Worm (Caenorhabditis elegans): ENCODE data around the gene F29A7.3.
A peak's percentile ranks its signal among the peaks of the same experiment; 100 is the strongest.

Gene F29A7.3

ce11 chrII:2739619-2740018, 13.5 kb upstream of the F29A7.3 start, which contains the start of gene T05A8.6 (continued):
- no peak for TF ChIP-seq mdt-29 (GFP tag; IDR thresholded peaks at IDR 0.05)
- no peak for TF ChIP-seq dmd-6 (GFP tag; IDR thresholded peaks at IDR 0.05)
- no peak for TF ChIP-seq egl-27 (tag; optimal IDR thresholded peaks at IDR 0.05)
- TF ChIP-seq nhr-237 (tag; optimal IDR thresholded peaks at IDR 0.05): no peak
- TF ChIP-seq ces-1 (GFP tag; optimal IDR thresholded peaks at IDR 0.05): no peak
- TF ChIP-seq dmd-9 (GFP tag; IDR thresholded peaks at IDR 0.05): no peak

ce11 chrII:2741405-2741804, 11.7 kb upstream of the F29A7.3 start:
- no peak for TF ChIP-seq nhr-11 (tag; optimal IDR thresholded peaks at IDR 0.05)
- peak; percentile 16 for TF ChIP-seq aha-1 (tag)
- TF ChIP-seq lin-1 (GFP tag; IDR thresholded peaks at IDR 0.05): no peak
- peak; percentile 96 for TF ChIP-seq set-16 (GFP tag; IDR thresholded peaks at IDR 0.05)
- no peak for TF ChIP-seq tag-97 (GFP tag; IDR thresholded peaks at IDR 0.05)
- 0 out of 2 replicates have a peak, but pooled peaks have one; percentile 24 for TF ChIP-seq saeg-2 (GFP tag; IDR thresholded peaks at IDR 0.05)

ce11 chrII:2742251-2742650, 10.8 kb upstream of the F29A7.3 start, which contains the start of gene T05A8.7:
T05A8.7 (minus strand) TSS chrII:2742351.
- TF ChIP-seq unc-62 (GFP tag; optimal IDR thresholded peaks at IDR 0.05 in 1 of 2): peak in 1 of 2 experiments; percentile 51
- no peak for TF ChIP-seq unc-62 (tag; optimal IDR thresholded peaks at IDR 0.05)
- no peak for TF ChIP-seq nhr-28 (tag; optimal IDR thresholded peaks at IDR 0.05)

- TF ChIP-seq mdt-29 (GFP tag; IDR thresholded peaks at IDR 0.05) (no peak), R02D3.7 (tag; optimal IDR thresholded peaks at IDR 0.05) (no peak), zfp-2 (tag; optimal IDR thresholded peaks at IDR 0.05) (no peak), spr-1 (tag; optimal IDR thresholded peaks at IDR 0.05) (no peak), ama-1 (optimal IDR thresholded peaks at IDR 0.05) (no peak), dmd-8 (GFP tag; IDR thresholded peaks at IDR 0.05) (no peak), ceh-44 (GFP tag; IDR thresholded peaks at IDR 0.05) (no peak), ceh-20 (GFP tag; IDR thresholded peaks at IDR 0.05) (no peak; the same call in 1 of the 2 replicates), pha-4 (GFP tag; IDR thresholded peaks at IDR 0.05) (no peak), pha-4 (tag; optimal IDR thresholded peaks at IDR 0.05) (no peak), unc-62 (GFP tag; optimal IDR thresholded peaks at IDR 0.05 in 1 of 2) (peak in 1 of 2 experiments; percentile 99), unc-62 (tag; optimal IDR thresholded peaks at IDR 0.05) (no peak), nhr-11 (tag; optimal IDR thresholded peaks at IDR 0.05) (peak; percentile 47), rbr-2 (tag; optimal IDR thresholded peaks at IDR 0.05) (peak; percentile 73), aly-2 (tag; optimal IDR thresholded peaks at IDR 0.05) (no peak), zfp-3 (GFP tag; conservative IDR thresholded peaks at IDR 0.05) (no peak), sdz-12 (GFP tag; optimal IDR thresholded peaks at IDR 0.05) (no peak), madf-9 (GFP tag; conservative IDR thresholded peaks at IDR 0.05) (no peak), nhr-41 (GFP tag; IDR thresholded peaks at IDR 0.05) (no peak), ztf-7 (tag; optimal IDR thresholded peaks at IDR 0.05) (no peak), ztf-11 (tag; optimal IDR thresholded peaks at IDR 0.05) (no peak), daf-12 (tag; optimal IDR thresholded peaks at IDR 0.05) (no peak), skn-1 (tag; optimal IDR thresholded peaks at IDR 0.05) (no peak), unc-39 (tag; optimal IDR thresholded peaks at IDR 0.05) (no peak), Y75B8A.6 (GFP tag; IDR thresholded peaks at IDR 0.05) (no peak), pqm-1 (tag; optimal IDR thresholded peaks at IDR 0.05) (no peak), dpl-1 (GFP tag; optimal IDR thresholded peaks at IDR 0.05) (peak; percentile 5), zip-2 (tag; optimal IDR thresholded peaks at IDR 0.05) (no peak), T20F7.1 (GFP tag; optimal IDR thresholded peaks at IDR 0.05) (no peak), lin-13 (GFP tag; optimal IDR thresholded peaks at IDR 0.05) (no peak), T26A8.4 (GFP tag; IDR thresholded peaks at IDR 0.05) (no peak), mep-1 (tag; optimal IDR thresholded peaks at IDR 0.05) (no peak), egl-43 (GFP tag; IDR thresholded peaks at IDR 0.05) (peak; percentile 33; the same call in 1 of the 2 replicates), snpc-4 (tag; optimal IDR thresholded peaks at IDR 0.05) (no peak), daf-19 (GFP tag; conservative IDR thresholded peaks at IDR 0.05) (no peak), Y48G9A.11 (GFP tag; IDR thresholded peaks at IDR 0.05) (no peak), zag-1 (tag; optimal IDR thresholded peaks at IDR 0.05) (no peak)
Measured at ce11 chrII:2747956-2748621, 5.0 kb upstream of the F29A7.3 start.

Measured in whole organism, L4 larva.